Fruit fly (Drosophila melanogaster) S2 (cell line): ENCODE data around the gene Nedd8.
A peak's percentile ranks its signal among the peaks of the same experiment; 100 is the strongest.

Experiments
- CG8478 ChIP-seq: fragments of >200 bp; optimal IDR thresholded peaks from 2 replicates; lab custom pipeline; 2018
- CTCF ChIP-seq, 2 experiments: fragments of >200 bp; optimal IDR thresholded peaks; 2 replicates each; lab custom pipeline; 2018

Nedd8 gene

dm6 chr2L:18930352-18931122 is 21.1 kb downstream of the Nedd8 start:
- TF ChIP-seq CTCF (optimal IDR thresholded peaks at IDR 0.05; lab: Kevin White, UChicago) = peak; percentile 81 to 82
- no peak for TF ChIP-seq CG8478

dm6 chr2L:18929595-18929994 is 22.0 kb downstream of the Nedd8 start:
- TF ChIP-seq CTCF (optimal IDR thresholded peaks at IDR 0.05; lab: Kevin White, UChicago) = no peak
- no peak for TF ChIP-seq CG8478

dm6 chr2L:18927891-18928290 is 23.7 kb downstream of the Nedd8 start:
- TF ChIP-seq CG8478 = no peak
- TF ChIP-seq CTCF (optimal IDR thresholded peaks at IDR 0.05; lab: Kevin White, UChicago) = no peak

- TF ChIP-seq CG8478 = no peak
Observed at dm6 chr2L:18925956-18926355, 25.7 kb downstream of the Nedd8 start.

dm6 chr2L:18925387-18925786 is 26.2 kb downstream of the Nedd8 start:
- TF ChIP-seq CG8478 (no peak), CTCF (optimal IDR thresholded peaks at IDR 0.05; lab: Kevin White, UChicago) (no peak)

- TF ChIP-seq CG8478 (no peak), CTCF (optimal IDR thresholded peaks at IDR 0.05; lab: Kevin White, UChicago) (no peak)
Observed at dm6 chr2L:18924642-18925244, 26.9 kb downstream of the Nedd8 start.

dm6 chr2L:18921246-18921645 is 30.4 kb downstream of the Nedd8 start:
- TF ChIP-seq CG8478 (no peak), CTCF (optimal IDR thresholded peaks at IDR 0.05; lab: Kevin White, UChicago) (no peak)

- no peak for TF ChIP-seq CG8478
- no peak for TF ChIP-seq CTCF (optimal IDR thresholded peaks at IDR 0.05; lab: Kevin White, UChicago)
Observed at dm6 chr2L:18919474-18919873, 32.2 kb downstream of the Nedd8 start.

dm6 chr2L:18917584-18917983 is 34.1 kb downstream of the Nedd8 start:
- no peak for TF ChIP-seq CTCF (optimal IDR thresholded peaks at IDR 0.05; lab: Kevin White, UChicago)
- no peak for TF ChIP-seq CG8478

dm6 chr2L:18914829-18915228 is 36.8 kb downstream of the Nedd8 start:
- no peak for TF ChIP-seq CTCF (optimal IDR thresholded peaks at IDR 0.05; lab: Kevin White, UChicago)
- no peak for TF ChIP-seq CG8478

dm6 chr2L:18907491-18907890 is 44.1 kb downstream of the Nedd8 start:
- TF ChIP-seq CTCF (optimal IDR thresholded peaks at IDR 0.05; lab: Kevin White, UChicago) (no peak), CG8478 (no peak)

- TF ChIP-seq CTCF (optimal IDR thresholded peaks at IDR 0.05; lab: Kevin White, UChicago) = no peak
Observed at dm6 chr2L:18906615-18907014, 45.0 kb downstream of the Nedd8 start.
